Fruit fly (Drosophila melanogaster) whole organism, embryonic: ENCODE measurements around the gene CG31957.

Experiments
- Awh ChIP-seq: fragments of 200-800 bp; sonication (Bioruptor generic); IDR thresholded peaks from 2 replicates; pipeline ENCODE4, ENCODE4 v1.3.6; 2022; ENCODE audit warnings: missing biosample characterization, missing genetic modification characterization
- Bdp1 ChIP-seq: fragments of 200-800 bp; sonication (Bioruptor generic); optimal IDR thresholded peaks from 3 replicates; lab custom pipeline; 2016; ENCODE audit warnings: missing biosample characterization, missing genetic modification characterization
- CG12155 ChIP-seq: fragments of 200-800 bp; sonication (Bioruptor generic); optimal IDR thresholded peaks from 3 replicates; lab custom pipeline; 2016; ENCODE audit warnings: missing biosample characterization, missing genetic modification characterization
- CG12769 ChIP-seq: fragments of 200-800 bp; sonication (Bioruptor generic); optimal IDR thresholded peaks from 2 replicates; lab custom pipeline; 2019; ENCODE audit warnings: missing biosample characterization, mild to moderate bottlenecking, missing genetic modification characterization, moderate library complexity
- CG14965 ChIP-seq: fragments of 200-800 bp; sonication (Bioruptor generic); optimal IDR thresholded peaks from 2 replicates; lab custom pipeline; 2016; ENCODE audit warnings: missing biosample characterization, missing genetic modification characterization, borderline replicate concordance
- CG15073 ChIP-seq: fragments of 200-800 bp; sonication (Bioruptor generic); optimal IDR thresholded peaks from 2 replicates; lab custom pipeline; 2016; ENCODE audit warnings: missing biosample characterization, missing genetic modification characterization
- CG1602 ChIP-seq: fragments of 200-800 bp; sonication (Bioruptor generic); optimal IDR thresholded peaks from 3 replicates; lab custom pipeline; 2016; ENCODE audit warnings: missing biosample characterization, missing genetic modification characterization
- CG2199 ChIP-seq: fragments of 200-800 bp; sonication (Bioruptor generic); IDR thresholded peaks from 3 replicates; pipeline ENCODE4 v1.3.6; 2022; ENCODE audit warnings: missing biosample characterization, missing genetic modification characterization
- CG2678 ChIP-seq: fragments of 200-800 bp; sonication (Bioruptor generic); optimal IDR thresholded peaks from 3 replicates; lab custom pipeline; 2019; ENCODE audit warnings: missing biosample characterization, mild to moderate bottlenecking, missing genetic modification characterization, moderate library complexity
- CG6683 ChIP-seq: fragments of 200-800 bp; sonication (Bioruptor generic); optimal IDR thresholded peaks from 2 replicates; lab custom pipeline; 2017; ENCODE audit warnings: missing biosample characterization, mild to moderate bottlenecking, missing genetic modification characterization, missing genetic modification reagents
- CG6813 ChIP-seq: fragments of 200-800 bp; sonication (Bioruptor generic); optimal IDR thresholded peaks from 2 replicates; lab custom pipeline; 2017; ENCODE audit warnings: missing biosample characterization, missing genetic modification characterization, mild to moderate bottlenecking, moderate library complexity, missing genetic modification reagents
- CG7271 ChIP-seq: fragments of 200-800 bp; sonication (Bioruptor generic); optimal IDR thresholded peaks from 2 replicates; lab custom pipeline; 2018; ENCODE audit warnings: missing biosample characterization, mild to moderate bottlenecking, missing genetic modification characterization, moderate library complexity
- CG8089 ChIP-seq: fragments of 200-800 bp; sonication (Bioruptor generic); optimal IDR thresholded peaks from 3 replicates; lab custom pipeline; 2016; ENCODE audit warnings: missing biosample characterization, missing genetic modification characterization
- CG8388 ChIP-seq: fragments of 200-800 bp; sonication (Bioruptor generic); optimal IDR thresholded peaks from 2 replicates; lab custom pipeline; 2019; ENCODE audit warnings: missing biosample characterization, mild to moderate bottlenecking, missing genetic modification characterization, moderate library complexity
- Ets65A ChIP-seq: fragments of 200-800 bp; sonication (Bioruptor generic); peaks from one replicate; lab custom pipeline; 2016; ENCODE audit warnings: missing biosample characterization, missing genetic modification characterization
- HLH3B ChIP-seq: fragments of 200-800 bp; sonication (Bioruptor generic); IDR thresholded peaks from 2 replicates; pipeline ENCODE4 v1.3.6; 2022; ENCODE audit warnings: missing biosample characterization, missing genetic modification characterization
- Hr51 ChIP-seq, 2 experiments: fragments of 200-800 bp; sonication (Bioruptor generic); optimal IDR thresholded peaks; 2 replicates in 1 of 2; 3 replicates in 1 of 2; lab custom pipeline; 2016 to 2018; ENCODE audit warnings: missing biosample characterization in 2 of 2, missing genetic modification characterization in 2 of 2, mild to moderate bottlenecking in 1 of 2, moderate library complexity in 1 of 2
- Nf-YB ChIP-seq: fragments of 200-800 bp; sonication (Bioruptor generic); optimal IDR thresholded peaks from 3 replicates; lab custom pipeline; 2019; ENCODE audit warnings: missing biosample characterization, mild to moderate bottlenecking, missing genetic modification characterization, moderate library complexity
- Nf-YC ChIP-seq: fragments of 200-800 bp; optimal IDR thresholded peaks from 3 replicates; lab custom pipeline; 2019; ENCODE audit warnings: missing biosample characterization, mild to moderate bottlenecking, missing genetic modification characterization, moderate library complexity
- Optix ChIP-seq: fragments of 200-800 bp; sonication (Bioruptor generic); IDR thresholded peaks from 3 replicates; pipeline ENCODE4 v1.3.6; 2022; ENCODE audit warnings: missing biosample characterization, missing genetic modification characterization
- Rfx ChIP-seq: fragments of 200-800 bp; sonication (Bioruptor generic); IDR thresholded peaks from 2 replicates; pipeline ENCODE4 v1.3.6; 2022; ENCODE audit warnings: missing biosample characterization, missing genetic modification characterization
- Side ChIP-seq: fragments of 200-800 bp; sonication (Bioruptor generic); optimal IDR thresholded peaks from 2 replicates; lab custom pipeline; 2016; ENCODE audit warnings: missing biosample characterization, missing genetic modification characterization
- ac ChIP-seq: fragments of 200-800 bp; sonication (Bioruptor generic); optimal IDR thresholded peaks from 3 replicates; lab custom pipeline; 2017; ENCODE audit warnings: missing biosample characterization, mild to moderate bottlenecking, missing genetic modification characterization
- ash1 ChIP-seq: fragments of 200-800 bp; sonication (Bioruptor generic); optimal IDR thresholded peaks from 2 replicates; lab custom pipeline; 2018; ENCODE audit warnings: missing biosample characterization, mild to moderate bottlenecking, missing genetic modification characterization
- bab2 ChIP-seq: fragments of 200-800 bp; sonication (Bioruptor generic); optimal IDR thresholded peaks from 2 replicates; lab custom pipeline; 2016; ENCODE audit warnings: missing biosample characterization, missing genetic modification characterization
- bbx ChIP-seq: fragments of 200-800 bp; sonication (Bioruptor generic); IDR thresholded peaks from 2 replicates; pipeline ENCODE4 v1.3.6; 2022; ENCODE audit warnings: missing biosample characterization, missing genetic modification characterization; ENCODE audit not compliant: partially characterized antibody
- bowl ChIP-seq: fragments of 200-800 bp; sonication (Bioruptor generic); IDR thresholded peaks from 2 replicates; pipeline ENCODE4 v1.3.6; 2022; ENCODE audit warnings: missing biosample characterization, missing genetic modification characterization
- chinmo ChIP-seq: fragments of 200-800 bp; sonication (Bioruptor generic); IDR thresholded peaks from 4 replicates; pipeline ENCODE4 v1.3.6; 2022; ENCODE audit warnings: missing biosample characterization, missing genetic modification characterization; ENCODE audit not compliant: partially characterized antibody
- ems ChIP-seq: fragments of 200-800 bp; sonication (Bioruptor generic); optimal IDR thresholded peaks from 3 replicates; lab custom pipeline; 2016; ENCODE audit warnings: missing biosample characterization, missing genetic modification characterization
- gcm2 ChIP-seq: fragments of 200-800 bp; sonication (Bioruptor generic); optimal IDR thresholded peaks from 2 replicates; lab custom pipeline; 2016; ENCODE audit warnings: missing biosample characterization, missing genetic modification characterization
- grau ChIP-seq: fragments of 200-800 bp; optimal IDR thresholded peaks from 3 replicates; lab custom pipeline; 2019; ENCODE audit warnings: missing biosample characterization, mild to moderate bottlenecking, missing genetic modification characterization, moderate library complexity
- gsb-n ChIP-seq: fragments of 200-800 bp; sonication (Bioruptor generic); optimal IDR thresholded peaks from 3 replicates; lab custom pipeline; 2018; ENCODE audit warnings: missing biosample characterization, mild to moderate bottlenecking, missing genetic modification characterization
- jigr1 ChIP-seq: fragments of 200-800 bp; sonication (Bioruptor generic); IDR thresholded peaks from 3 replicates; pipeline ENCODE4 v1.3.6; 2022; ENCODE audit warnings: missing biosample characterization, missing genetic modification characterization
- kni ChIP-seq: fragments of 200-800 bp; sonication (Bioruptor generic); optimal IDR thresholded peaks from 3 replicates; lab custom pipeline; 2017; ENCODE audit warnings: mild to moderate bottlenecking, missing biosample characterization, missing genetic modification reagents, missing genetic modification characterization
- lov ChIP-seq, 2 experiments: fragments of 200-800 bp in 1 of 2; fragments of >200 bp in 1 of 2; sonication (Bioruptor generic) in 1 of 2; IDR thresholded peaks in 1 of 2; optimal IDR thresholded peaks in 1 of 2; 2 replicates in 1 of 2; 3 replicates in 1 of 2; pipeline versions ENCODE4 v1.3.6 to Lab custom; 2017 to 2022; ENCODE audit warnings: missing biosample characterization in 1 of 2, missing genetic modification characterization in 1 of 2
- nau ChIP-seq: fragments of 200-800 bp; sonication (Bioruptor generic); optimal IDR thresholded peaks from 3 replicates; lab custom pipeline; 2017; ENCODE audit warnings: missing biosample characterization, mild to moderate bottlenecking, missing genetic modification characterization, missing genetic modification reagents
- nerfin-1 ChIP-seq: fragments of 200-800 bp; sonication (Bioruptor generic); optimal IDR thresholded peaks from 3 replicates; lab custom pipeline; 2019; ENCODE audit warnings: missing biosample characterization, mild to moderate bottlenecking, missing genetic modification characterization, moderate library complexity
- oc ChIP-seq: fragments of 200-800 bp; sonication (Bioruptor generic); optimal IDR thresholded peaks from 2 replicates; lab custom pipeline; 2018; ENCODE audit warnings: missing biosample characterization, mild to moderate bottlenecking, missing genetic modification characterization, moderate library complexity
- pros ChIP-seq: fragments of 200-800 bp; sonication (Bioruptor generic); optimal IDR thresholded peaks from 3 replicates; lab custom pipeline; 2019; ENCODE audit warnings: missing biosample characterization, mild to moderate bottlenecking, missing genetic modification characterization, moderate library complexity
- sens ChIP-seq: fragments of 200-800 bp; sonication (Bioruptor generic); peaks from one replicate; lab custom pipeline; 2016; ENCODE audit warnings: missing biosample characterization, missing genetic modification characterization
- shn ChIP-seq: fragments of 200-800 bp; sonication (Bioruptor generic); optimal IDR thresholded peaks from 3 replicates; lab custom pipeline; 2016; ENCODE audit warnings: missing biosample characterization, missing genetic modification characterization
- so ChIP-seq: fragments of 200-800 bp; sonication (Bioruptor generic); IDR thresholded peaks from 3 replicates; pipeline ENCODE4 v1.3.6; 2022; ENCODE audit warnings: missing biosample characterization, missing genetic modification characterization
- sqz ChIP-seq: fragments of 200-800 bp; sonication (Bioruptor generic); optimal IDR thresholded peaks from 3 replicates; lab custom pipeline; 2018; ENCODE audit warnings: missing biosample characterization, mild to moderate bottlenecking, missing genetic modification characterization
- vfl ChIP-seq: fragments of 200-800 bp; sonication (Bioruptor generic); optimal IDR thresholded peaks from 2 replicates; lab custom pipeline; 2016; ENCODE audit warnings: missing biosample characterization, missing genetic modification characterization

CG31957 gene

dm6 chr2L:3851308-3851707 is 20.9 kb downstream of the CG31957 start (continued):
- TF ChIP-seq Hr51 (GFP tag; optimal IDR thresholded peaks at IDR 0.05; lab: Kevin White, UChicago) = peak in 1 of 2 experiments; percentile 41

dm6 chr2L:3847908-3848307 is 24.4 kb downstream of the CG31957 start:
- TF ChIP-seq sens (GFP tag; lab: Kevin White, UChicago) (peak; percentile 58), CG2678 (tag; lab: Kevin White, UChicago) (no peak)

DNA sequence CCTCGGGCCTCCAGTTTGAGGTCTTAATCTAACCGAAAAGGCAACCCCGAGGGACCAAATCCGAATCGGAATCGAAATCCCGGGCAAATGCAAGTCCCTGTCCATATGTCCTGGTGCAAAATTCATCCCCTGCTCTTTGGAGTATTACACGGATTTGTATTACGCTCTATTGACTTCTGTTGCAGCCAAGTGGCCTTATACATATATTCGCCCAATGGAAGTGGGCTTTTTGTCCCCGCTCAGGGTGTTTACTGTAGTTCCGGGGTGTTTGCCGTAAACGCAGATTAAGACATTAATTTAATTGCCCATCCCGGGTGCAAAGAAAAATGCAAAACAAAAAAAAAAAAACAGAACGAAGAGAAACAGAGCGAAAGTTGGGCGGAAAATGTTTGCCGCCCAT is 25.7 kb downstream of the CG31957 start:
- TF ChIP-seq nerfin-1 (tag; lab: Kevin White, UChicago) = peak; percentile 12
- peak; percentile 44 for TF ChIP-seq sqz (GFP tag; lab: Kevin White, UChicago)
- no peak for TF ChIP-seq Bdp1 (GFP tag; lab: Kevin White, UChicago)
- 0 out of 3 replicates have a peak, but pooled peaks have one; percentile 34 for TF ChIP-seq CG2199 (GFP tag; lab: Robert Waterston, UW)
- TF ChIP-seq Nf-YB (GFP tag; lab: Kevin White, UChicago) = peak; percentile 73
- TF ChIP-seq oc (tag; lab: Kevin White, UChicago) = peak; percentile 41
- no peak for TF ChIP-seq jigr1
- TF ChIP-seq Ets65A = peak; percentile 51
- TF ChIP-seq Nf-YC = peak; percentile 38
- TF ChIP-seq pros (GFP tag; lab: Kevin White, UChicago) = peak; percentile 83
- TF ChIP-seq kni (GFP tag; lab: Kevin White, UChicago) = peak; percentile 36
- TF ChIP-seq grau (tag; lab: Kevin White, UChicago) = peak; percentile 77
- no peak for TF ChIP-seq CG15073 (GFP tag; lab: Kevin White, UChicago)
- peak; percentile 69 for TF ChIP-seq gsb-n

DNA sequence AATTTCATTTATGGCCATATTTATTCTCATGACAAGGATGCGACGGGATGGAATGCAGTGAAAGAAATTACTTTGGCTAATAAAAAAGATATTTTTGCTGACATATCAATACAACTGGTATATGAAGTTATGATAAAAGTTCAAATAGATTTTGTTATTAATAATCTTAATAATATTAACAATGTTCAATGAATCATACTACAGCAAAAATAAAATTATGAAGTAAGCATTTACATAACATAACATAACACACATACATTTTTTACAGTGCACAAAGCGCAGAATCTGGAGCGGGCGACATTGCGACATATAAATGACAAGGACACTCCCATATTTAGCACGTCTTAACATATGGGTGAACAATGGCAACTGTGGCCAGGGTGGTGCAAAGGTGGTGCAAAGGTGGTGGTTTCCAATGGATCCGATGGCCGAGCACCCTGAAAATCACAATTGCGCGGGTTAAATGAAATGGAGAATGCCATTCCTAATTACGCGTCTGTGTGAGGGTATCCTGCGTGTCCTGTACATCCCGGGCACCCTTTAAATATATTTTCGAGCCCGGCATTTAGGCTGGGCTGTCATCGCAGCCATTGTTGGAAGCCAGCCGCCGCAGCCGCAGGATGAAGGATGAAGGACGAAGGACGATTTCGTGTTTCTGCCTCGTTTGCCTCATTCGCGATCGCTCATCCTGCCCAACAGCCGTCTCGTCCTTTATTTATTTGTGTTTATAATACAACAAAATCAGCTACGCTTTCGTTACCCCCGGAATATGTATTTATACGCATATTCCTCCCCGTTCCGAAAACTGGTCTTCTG is 27.2 kb downstream of the CG31957 start:
- TF ChIP-seq Side (GFP tag; lab: Kevin White, UChicago) (no peak), nau (GFP tag; lab: Kevin White, UChicago) (no peak), CG6683 (GFP tag; lab: Kevin White, UChicago) (no peak), CG8089 (GFP tag; lab: Kevin White, UChicago) (no peak), gcm2 (GFP tag; lab: Kevin White, UChicago) (no peak), vfl (GFP tag; lab: Kevin White, UChicago) (no peak), bbx (GFP tag; lab: Robert Waterston, UW) (no peak), ems (no peak), CG6813 (no peak), CG8388 (peak; percentile 24), ash1 (GFP tag; lab: Kevin White, UChicago) (no peak), CG14965 (GFP tag; lab: Kevin White, UChicago) (no peak), lov (optimal IDR thresholded peaks at IDR 0.05; lab: Kevin White, UChicago) (no peak), lov (GFP tag; IDR thresholded peaks at IDR 0.05; lab: Robert Waterston, UW) (no peak), CG1602 (GFP tag; lab: Kevin White, UChicago) (no peak), CG7271 (no peak), so (GFP tag; lab: Robert Waterston, UW) (no peak), bab2 (GFP tag; lab: Kevin White, UChicago) (no peak), Optix (GFP tag; lab: Robert Waterston, UW) (no peak), bowl (GFP tag; lab: Robert Waterston, UW) (no peak), shn (GFP tag; lab: Kevin White, UChicago) (no peak), Rfx (no peak), ac (GFP tag; lab: Kevin White, UChicago) (peak; percentile 1), HLH3B (no peak), CG12155 (GFP tag; lab: Kevin White, UChicago) (no peak), chinmo (GFP tag; lab: Robert Waterston, UW) (no peak), CG12769 (tag; lab: Kevin White, UChicago) (no peak), Awh (GFP tag; lab: Robert Waterston, UW) (no peak)
